Fruit fly (Drosophila melanogaster): ENCODE data around the gene Rab23.

DNA sequence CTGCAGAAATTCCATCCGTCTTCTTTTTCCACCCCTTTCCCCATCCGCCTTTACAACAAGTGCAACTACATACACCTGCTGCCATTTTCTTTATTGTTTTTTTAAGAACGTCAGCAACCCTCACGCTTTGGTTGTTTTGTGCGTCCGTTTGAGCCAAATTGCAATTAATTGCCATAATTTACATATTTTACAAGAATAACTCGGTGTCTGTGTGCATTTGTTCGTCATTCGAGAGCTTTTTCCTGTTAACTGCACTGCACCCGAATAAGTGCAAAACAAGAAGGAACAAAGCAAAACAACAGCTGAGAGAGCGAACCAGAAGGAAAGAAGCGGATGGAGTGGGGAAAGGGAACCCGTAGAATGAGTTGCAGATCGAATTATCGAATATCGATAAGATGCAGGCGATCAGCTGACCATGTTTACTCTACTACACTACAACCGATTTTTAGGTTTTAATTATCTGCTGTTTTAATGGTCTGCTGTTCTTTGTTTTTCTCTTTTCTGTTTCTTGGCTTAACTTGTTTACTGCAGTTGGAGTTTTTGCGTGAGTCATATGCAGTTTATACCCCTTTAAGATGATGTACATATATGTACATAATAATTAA lies 14.5 kb downstream of the Rab23 start:
- no peak for TF ChIP-seq pan (optimal IDR thresholded peaks at IDR 0.05)
- no peak for TF ChIP-seq psq (optimal IDR thresholded peaks at IDR 0.05)
- TF ChIP-seq usp (GFP tag; optimal IDR thresholded peaks at IDR 0.05): no peak
- no peak for TF ChIP-seq CG8478 (optimal IDR thresholded peaks at IDR 0.05)

All from whole organism.